Fruit fly (Drosophila melanogaster) whole organism, embryonic: ENCODE results near the gene SclB.

Source experiments
- CG11560 ChIP-seq: fragments of 200-800 bp; sonication (Bioruptor generic); IDR thresholded peaks from 3 replicates; pipeline ENCODE4 v1.3.6; 2022; ENCODE audit warnings: missing biosample characterization, missing genetic modification characterization
- CG1233 ChIP-seq: fragments of 200-800 bp; sonication (Bioruptor generic); optimal IDR thresholded peaks from 4 replicates; lab custom pipeline; 2018; ENCODE audit warnings: missing biosample characterization, mild to moderate bottlenecking, missing genetic modification characterization
- CG12769 ChIP-seq: fragments of 200-800 bp; sonication (Bioruptor generic); optimal IDR thresholded peaks from 2 replicates; lab custom pipeline; 2019; ENCODE audit warnings: missing biosample characterization, mild to moderate bottlenecking, missing genetic modification characterization, moderate library complexity
- CG13287 ChIP-seq: fragments of 200-800 bp; sonication (Bioruptor generic); IDR thresholded peaks from 2 replicates; pipeline ENCODE4 v1.3.6; 2022; ENCODE audit warnings: missing biosample characterization, missing genetic modification characterization; ENCODE audit not compliant: partially characterized antibody
- CG15601 ChIP-seq: fragments of 200-800 bp; sonication (Bioruptor generic); optimal IDR thresholded peaks from 3 replicates; lab custom pipeline; 2019; ENCODE audit warnings: missing biosample characterization, mild to moderate bottlenecking, missing genetic modification characterization, moderate library complexity
- CG17802 ChIP-seq: fragments of 200-800 bp; sonication (Bioruptor generic); optimal IDR thresholded peaks from 2 replicates; lab custom pipeline; 2018; ENCODE audit warnings: missing biosample characterization, mild to moderate bottlenecking, missing genetic modification characterization, moderate library complexity
- CG17829 ChIP-seq: fragments of 200-800 bp; optimal IDR thresholded peaks from 2 replicates; lab custom pipeline; 2019; ENCODE audit warnings: missing biosample characterization, mild to moderate bottlenecking, missing genetic modification characterization, moderate library complexity
- CG17912 ChIP-seq: fragments of 200-800 bp; sonication (Bioruptor generic); optimal IDR thresholded peaks from 2 replicates; lab custom pipeline; 2018; ENCODE audit warnings: missing biosample characterization, mild to moderate bottlenecking, missing genetic modification characterization
- CG2129 ChIP-seq: fragments of 200-800 bp; sonication (Bioruptor generic); IDR thresholded peaks from 2 replicates; pipeline ENCODE4 v1.3.6; 2022; ENCODE audit warnings: missing biosample characterization, missing genetic modification characterization; ENCODE audit not compliant: partially characterized antibody
- CG2678 ChIP-seq: fragments of 200-800 bp; sonication (Bioruptor generic); optimal IDR thresholded peaks from 3 replicates; lab custom pipeline; 2019; ENCODE audit warnings: missing biosample characterization, mild to moderate bottlenecking, missing genetic modification characterization, moderate library complexity
- CG4282 ChIP-seq: fragments of 200-800 bp; sonication (Bioruptor generic); optimal IDR thresholded peaks from 2 replicates; lab custom pipeline; 2016; ENCODE audit warnings: missing biosample characterization, missing genetic modification characterization
- CG43689 ChIP-seq: fragments of 200-800 bp; sonication (Bioruptor generic); IDR thresholded peaks from 2 replicates; pipeline ENCODE4 v1.3.6; 2022; ENCODE audit warnings: missing biosample characterization, missing genetic modification characterization
- CG4404 ChIP-seq: fragments of 200-800 bp; sonication (Bioruptor generic); IDR thresholded peaks from 2 replicates; pipeline ENCODE4 v1.3.6; 2022; ENCODE audit warnings: missing biosample characterization, missing genetic modification characterization
- CG4707 ChIP-seq: fragments of 200-800 bp; sonication (Bioruptor generic); optimal IDR thresholded peaks from 2 replicates; lab custom pipeline; 2018; ENCODE audit warnings: missing biosample characterization, mild to moderate bottlenecking, missing genetic modification characterization, moderate library complexity
- CG5180 ChIP-seq: fragments of 200-800 bp; sonication (Bioruptor generic); optimal IDR thresholded peaks from 3 replicates; lab custom pipeline; 2017; ENCODE audit warnings: missing biosample characterization, missing genetic modification characterization, mild to moderate bottlenecking, moderate library complexity, missing genetic modification reagents
- CG6813 ChIP-seq: fragments of 200-800 bp; sonication (Bioruptor generic); optimal IDR thresholded peaks from 2 replicates; lab custom pipeline; 2017; ENCODE audit warnings: missing biosample characterization, missing genetic modification characterization, mild to moderate bottlenecking, moderate library complexity, missing genetic modification reagents
- CG8388 ChIP-seq: fragments of 200-800 bp; sonication (Bioruptor generic); optimal IDR thresholded peaks from 2 replicates; lab custom pipeline; 2019; ENCODE audit warnings: missing biosample characterization, mild to moderate bottlenecking, missing genetic modification characterization, moderate library complexity
- CG8924 ChIP-seq: fragments of 200-800 bp; optimal IDR thresholded peaks from 3 replicates; lab custom pipeline; 2019; ENCODE audit warnings: missing biosample characterization, mild to moderate bottlenecking, missing genetic modification characterization, moderate library complexity
- CG9876 ChIP-seq: fragments of 200-800 bp; sonication (Bioruptor generic); optimal IDR thresholded peaks from 2 replicates; lab custom pipeline; 2016; ENCODE audit warnings: missing biosample characterization, missing genetic modification characterization
- Camta ChIP-seq: fragments of 200-800 bp; sonication (Bioruptor generic); optimal IDR thresholded peaks from 2 replicates; lab custom pipeline; 2016; ENCODE audit warnings: missing biosample characterization, missing genetic modification characterization
- Chrac-16 ChIP-seq: fragments of 200-800 bp; sonication (Bioruptor generic); optimal IDR thresholded peaks from 3 replicates; lab custom pipeline; 2016; ENCODE audit warnings: missing biosample characterization, missing genetic modification characterization
- D ChIP-seq, 2 experiments: fragments of 200-800 bp in 1 of 2; fragments of >200 bp in 1 of 2; sonication (Bioruptor generic) in 1 of 2; optimal IDR thresholded peaks; 2 replicates in 1 of 2; 3 replicates in 1 of 2; lab custom pipeline; 2017; ENCODE audit warnings: mild to moderate bottlenecking in 1 of 2, missing biosample characterization in 1 of 2, missing genetic modification characterization in 1 of 2, missing genetic modification reagents in 1 of 2
- D19A ChIP-seq: fragments of 200-800 bp; optimal IDR thresholded peaks from 3 replicates; lab custom pipeline; 2019; ENCODE audit warnings: missing biosample characterization, mild to moderate bottlenecking, missing genetic modification characterization, moderate library complexity
- Dek ChIP-seq: fragments of 200-800 bp; sonication (Bioruptor generic); optimal IDR thresholded peaks from 3 replicates; lab custom pipeline; 2019; ENCODE audit warnings: missing biosample characterization, mild to moderate bottlenecking, missing genetic modification characterization, moderate library complexity
- Doc2 ChIP-seq: fragments of 200-800 bp; sonication (Bioruptor generic); IDR thresholded peaks from 2 replicates; pipeline ENCODE4 v1.3.6; 2022; ENCODE audit warnings: missing biosample characterization, missing genetic modification characterization
- Dref ChIP-seq: fragments of 200-800 bp; sonication (Bioruptor generic); IDR thresholded peaks from 2 replicates; pipeline ENCODE4 v1.3.6; 2022; ENCODE audit warnings: missing biosample characterization, missing genetic modification characterization
- E2f2 ChIP-seq: fragments of 200-800 bp; sonication (Bioruptor generic); IDR thresholded peaks from 2 replicates; pipeline ENCODE4 v1.3.6; 2022; ENCODE audit warnings: missing biosample characterization, missing genetic modification characterization
- Gsc ChIP-seq: fragments of 200-800 bp; sonication (Bioruptor generic); IDR thresholded peaks from 2 replicates; pipeline ENCODE4 v1.3.6; 2022; ENCODE audit warnings: missing biosample characterization, missing genetic modification characterization
- H15 ChIP-seq: fragments of 200-800 bp; sonication (Bioruptor generic); IDR thresholded peaks from 3 replicates; pipeline ENCODE4 v1.3.6; 2022; ENCODE audit warnings: missing biosample characterization, missing genetic modification characterization
- Hr39 ChIP-seq: fragments of >200 bp; optimal IDR thresholded peaks from 2 replicates; lab custom pipeline; 2017
- Opbp ChIP-seq: fragments of 200-800 bp; sonication (Bioruptor generic); IDR thresholded peaks from 3 replicates; pipeline ENCODE4 v1.3.6; 2022; ENCODE audit warnings: missing biosample characterization, missing genetic modification characterization; ENCODE audit not compliant: partially characterized antibody
- Spps ChIP-seq: fragments of 200-800 bp; sonication (Bioruptor generic); optimal IDR thresholded peaks from 2 replicates; lab custom pipeline; 2018; ENCODE audit warnings: missing biosample characterization, mild to moderate bottlenecking, missing genetic modification characterization
- ara ChIP-seq: fragments of 200-800 bp; sonication (Bioruptor generic); IDR thresholded peaks from 2 replicates; pipeline ENCODE4 v1.3.6; 2022; ENCODE audit warnings: missing biosample characterization, missing genetic modification characterization
- bigmax ChIP-seq: fragments of 200-800 bp; sonication (Bioruptor generic); optimal IDR thresholded peaks from 2 replicates; lab custom pipeline; 2018; ENCODE audit warnings: missing biosample characterization, mild to moderate bottlenecking, missing genetic modification characterization
- bowl ChIP-seq: fragments of 200-800 bp; sonication (Bioruptor generic); IDR thresholded peaks from 2 replicates; pipeline ENCODE4 v1.3.6; 2022; ENCODE audit warnings: missing biosample characterization, missing genetic modification characterization
- chn ChIP-seq: fragments of 200-800 bp; sonication (Bioruptor generic); optimal IDR thresholded peaks from 2 replicates; lab custom pipeline; 2016; ENCODE audit warnings: missing biosample characterization, missing genetic modification characterization
- dati ChIP-seq: fragments of 200-800 bp; sonication (Bioruptor generic); IDR thresholded peaks from 2 replicates; pipeline ENCODE4 v1.3.6; 2022; ENCODE audit warnings: missing biosample characterization, missing genetic modification characterization
- dmrt11E ChIP-seq: fragments of 200-800 bp; sonication (Bioruptor generic); optimal IDR thresholded peaks from 3 replicates; lab custom pipeline; 2018; ENCODE audit warnings: missing biosample characterization, mild to moderate bottlenecking, missing genetic modification characterization, moderate library complexity
- dmrt99B ChIP-seq: fragments of 200-800 bp; sonication (Bioruptor generic); optimal IDR thresholded peaks from 2 replicates; lab custom pipeline; 2018; ENCODE audit warnings: missing biosample characterization, mild to moderate bottlenecking, missing genetic modification characterization, moderate library complexity
- eyg ChIP-seq: fragments of 200-800 bp; sonication (Bioruptor generic); optimal IDR thresholded peaks from 3 replicates; lab custom pipeline; 2016; ENCODE audit warnings: missing biosample characterization, missing genetic modification characterization
- ham ChIP-seq: fragments of 200-800 bp; sonication (Bioruptor generic); IDR thresholded peaks from 2 replicates; pipeline ENCODE4 v1.3.6; 2022; ENCODE audit warnings: missing biosample characterization, missing genetic modification characterization
- insv ChIP-seq, 2 experiments: fragments of 200-800 bp; sonication (Bioruptor generic); optimal IDR thresholded peaks; 3 replicates each; lab custom pipeline; 2016 to 2018; ENCODE audit warnings: missing biosample characterization in 2 of 2, missing genetic modification characterization in 2 of 2
- inv ChIP-seq: fragments of 200-800 bp; sonication (Bioruptor generic); IDR thresholded peaks from 2 replicates; pipeline ENCODE4 v1.3.6; 2022; ENCODE audit warnings: missing biosample characterization, missing genetic modification characterization; ENCODE audit not compliant: partially characterized antibody
- klu ChIP-seq: fragments of 200-800 bp; sonication (Bioruptor generic); IDR thresholded peaks from 2 replicates; pipeline ENCODE4 v1.3.6; 2022; ENCODE audit warnings: missing biosample characterization, missing genetic modification characterization
- onecut ChIP-seq: fragments of 200-800 bp; sonication (Bioruptor generic); IDR thresholded peaks from 2 replicates; pipeline ENCODE4 v1.3.6; 2022; ENCODE audit warnings: missing biosample characterization, missing genetic modification characterization
- sens-2 ChIP-seq: fragments of 200-800 bp; sonication (Bioruptor generic); IDR thresholded peaks from 2 replicates; pipeline ENCODE4 v1.3.6; 2022; ENCODE audit warnings: missing biosample characterization, missing genetic modification characterization
- seq ChIP-seq: fragments of 200-800 bp; sonication (Bioruptor generic); IDR thresholded peaks from 2 replicates; pipeline ENCODE4 v1.3.6; 2022; ENCODE audit warnings: missing biosample characterization, missing genetic modification characterization
- slou ChIP-seq: fragments of 200-800 bp; sonication (Bioruptor generic); optimal IDR thresholded peaks from 3 replicates; lab custom pipeline; 2016; ENCODE audit warnings: missing biosample characterization, missing genetic modification characterization
- tap ChIP-seq: fragments of 200-800 bp; optimal IDR thresholded peaks from 3 replicates; lab custom pipeline; 2019; ENCODE audit warnings: missing biosample characterization, mild to moderate bottlenecking, missing genetic modification characterization, moderate library complexity
- usp ChIP-seq: fragments of >200 bp; optimal IDR thresholded peaks from 2 replicates; lab custom pipeline; 2017; ENCODE audit warnings: missing biosample characterization, missing genetic modification characterization

Gene SclB

DNA sequence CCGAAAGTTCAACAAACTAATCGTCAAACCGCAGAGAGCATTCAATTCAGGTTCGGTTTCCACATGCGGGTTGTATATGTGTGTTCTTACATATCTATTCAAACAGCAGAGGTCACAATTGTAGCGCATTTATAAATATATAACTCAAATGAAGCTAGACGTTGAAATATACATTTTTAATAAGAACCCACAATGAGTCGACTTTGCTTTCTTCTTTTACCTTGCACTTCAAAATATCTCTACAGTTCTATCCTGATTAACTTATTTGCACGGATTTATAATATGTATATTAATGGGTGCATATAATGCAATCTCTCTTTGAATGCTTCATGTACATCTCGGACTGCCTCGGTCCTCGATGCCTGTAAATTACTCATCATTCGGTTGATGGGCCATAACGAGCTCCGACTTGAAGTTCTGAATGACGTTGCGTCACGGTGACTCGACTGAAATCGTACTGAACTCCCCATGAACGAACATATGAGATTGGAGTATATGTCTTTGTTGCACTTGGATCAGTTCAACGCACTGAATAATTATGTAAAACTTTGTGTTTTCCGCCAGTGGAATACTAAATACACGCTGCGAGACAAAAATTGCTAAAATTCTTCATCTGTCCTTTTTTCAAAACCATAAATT is 19.3 kb upstream of the SclB start (continued):
- TF ChIP-seq CG6813 (GFP tag; lab: Kevin White, UChicago) (peak; percentile 48), CG8924 (tag; lab: Kevin White, UChicago) (peak; percentile 9), dati (GFP tag; lab: Robert Waterston, UW) (no peak), CG17829 (tag; lab: Kevin White, UChicago) (peak; percentile 43), CG11560 (tag; lab: Robert Waterston, UW) (no peak), onecut (GFP tag; lab: Robert Waterston, UW) (no peak), CG9876 (no peak), CG17912 (no peak), Doc2 (GFP tag; lab: Robert Waterston, UW) (no peak), Gsc (no peak), H15 (GFP tag; lab: Robert Waterston, UW) (peak; percentile 21; the same call in 1 of the 3 replicates), CG4282 (GFP tag; lab: Kevin White, UChicago) (no peak), CG15601 (tag; lab: Kevin White, UChicago) (peak; percentile 52), eyg (GFP tag; lab: Kevin White, UChicago) (no peak), ara (no peak), CG13287 (GFP tag; lab: Robert Waterston, UW) (no peak), ham (GFP tag; lab: Robert Waterston, UW) (no peak), Dref (GFP tag; lab: Robert Waterston, UW) (no peak), bowl (no peak), inv (no peak), dmrt11E (peak; percentile 43), usp (GFP tag; lab: Kevin White, UChicago) (no peak), CG5180 (peak; percentile 19), tap (no peak), CG17802 (tag; lab: Kevin White, UChicago) (peak; percentile 5), chn (GFP tag; lab: Kevin White, UChicago) (no peak), CG2678 (tag; lab: Kevin White, UChicago) (peak; percentile 45), klu (GFP tag; lab: Robert Waterston, UW) (no peak), CG1233 (peak; percentile 33), D19A (tag; lab: Kevin White, UChicago) (peak; percentile 50), Chrac-16 (GFP tag; lab: Kevin White, UChicago) (no peak), CG2129 (no peak), Spps (tag; lab: Kevin White, UChicago) (peak; percentile 22), Opbp (GFP tag; lab: Robert Waterston, UW) (no peak), insv (GFP tag; optimal IDR thresholded peaks at IDR 0.05; lab: Kevin White, UChicago) (no peak), dmrt99B (peak; percentile 53), sens-2 (no peak), seq (GFP tag; lab: Robert Waterston, UW) (no peak), Camta (no peak), slou (no peak), bigmax (GFP tag; lab: Kevin White, UChicago) (no peak), CG4707 (GFP tag; lab: Kevin White, UChicago) (peak; percentile 1), CG43689 (GFP tag; lab: Robert Waterston, UW) (no peak), Dek (tag; lab: Kevin White, UChicago) (no peak), D (optimal IDR thresholded peaks at IDR 0.05; lab: Kevin White, UChicago) (no peak), D (GFP tag; optimal IDR thresholded peaks at IDR 0.05; lab: Kevin White, UChicago) (peak; percentile 54), CG4404 (no peak), CG12769 (tag; lab: Kevin White, UChicago) (no peak), CG8388 (GFP tag; lab: Kevin White, UChicago) (peak; percentile 50), E2f2 (GFP tag; lab: Robert Waterston, UW) (no peak), Hr39 (lab: Kevin White, UChicago) (no peak)
